Fruit fly (Drosophila melanogaster) whole organism, wandering third instar larva: ENCODE data around the gene Nlg2.

Experiments
- Abd-B ChIP-seq: fragments of >200 bp; optimal IDR thresholded peaks from 2 replicates; lab custom pipeline; 2017; ENCODE audit warnings: missing biosample characterization, missing genetic modification characterization
- CG32264 ChIP-seq: fragments of 200-800 bp; sonication (Bioruptor generic); optimal IDR thresholded peaks from 2 replicates; lab custom pipeline; 2016; ENCODE audit warnings: missing biosample characterization, missing genetic modification characterization
- Dfd ChIP-seq: fragments of >200 bp; optimal IDR thresholded peaks from 2 replicates; lab custom pipeline; 2017; ENCODE audit warnings: missing biosample characterization, missing genetic modification characterization
- Dif ChIP-seq: fragments of 200-275, 200-300 bp; sonication (Bioruptor generic); optimal IDR thresholded peaks from 2 replicates; lab custom pipeline; 2018; ENCODE audit warnings: missing biosample characterization, missing genetic modification characterization; ENCODE audit not compliant: partially characterized antibody
- HLH106 ChIP-seq: fragments of 200-800 bp; optimal IDR thresholded peaks from 3 replicates; lab custom pipeline; 2019; ENCODE audit warnings: missing biosample characterization, mild to moderate bottlenecking, missing genetic modification characterization, moderate library complexity
- Hnf4 ChIP-seq: fragments of 200-800 bp; sonication (Bioruptor generic); optimal IDR thresholded peaks from 2 replicates; lab custom pipeline; 2016; ENCODE audit warnings: missing biosample characterization, mild to moderate bottlenecking, missing genetic modification characterization
- Hr83 ChIP-seq: fragments of 200-300 bp; sonication (Bioruptor generic); optimal IDR thresholded peaks from 2 replicates; lab custom pipeline; 2016; ENCODE audit warnings: missing biosample characterization, mild to moderate bottlenecking, missing genetic modification characterization, moderate library complexity; ENCODE audit not compliant: poor library complexity, severe bottlenecking
- Jra ChIP-seq: sonication (Bioruptor generic); optimal IDR thresholded peaks from 2 replicates; lab custom pipeline; 2016; ENCODE audit warnings: missing biosample characterization, missing genetic modification characterization
- Myc ChIP-seq: fragments of >200 bp; optimal IDR thresholded peaks from 2 replicates; lab custom pipeline; 2017
- N ChIP-seq: fragments of >200 bp; optimal IDR thresholded peaks from 2 replicates; lab custom pipeline; 2018; ENCODE audit warnings: missing biosample characterization, missing external identifiers, missing genetic modification characterization
- OdsH ChIP-seq: fragments of 200-800 bp; sonication (Bioruptor generic); optimal IDR thresholded peaks from 2 replicates; lab custom pipeline; 2016; ENCODE audit warnings: missing biosample characterization, mild to moderate bottlenecking, missing genetic modification characterization
- Rel ChIP-seq, 2 experiments: fragments of 200-800 bp; sonication (Bioruptor generic) in 1 of 2; optimal IDR thresholded peaks; 2 replicates in 1 of 2; 3 replicates in 1 of 2; lab custom pipeline; 2016 to 2019; ENCODE audit warnings: mild to moderate bottlenecking in 2 of 2, missing biosample characterization in 2 of 2, missing genetic modification characterization in 2 of 2, moderate library complexity in 1 of 2
- Sp1 ChIP-seq: fragments of 200-800 bp; sonication (Bioruptor generic); optimal IDR thresholded peaks from 3 replicates; lab custom pipeline; 2019; ENCODE audit warnings: missing biosample characterization, mild to moderate bottlenecking, missing genetic modification characterization, moderate library complexity
- Vsx2 ChIP-seq: fragments of 200-300, 225-300 bp; sonication (Bioruptor generic); optimal IDR thresholded peaks from 2 replicates; lab custom pipeline; 2018; ENCODE audit warnings: missing biosample characterization, missing genetic modification characterization; ENCODE audit not compliant: partially characterized antibody
- br ChIP-seq: fragments of 200-800 bp; sonication (Bioruptor generic); optimal IDR thresholded peaks from 2 replicates; lab custom pipeline; 2016; ENCODE audit warnings: missing biosample characterization, missing genetic modification characterization
- brk ChIP-seq: fragments of 200-800 bp; sonication (Bioruptor generic); optimal IDR thresholded peaks from 2 replicates; lab custom pipeline; 2016; ENCODE audit warnings: missing biosample characterization, mild to moderate bottlenecking, missing genetic modification characterization
- dmrt93B ChIP-seq: fragments of 200-800 bp; sonication (Bioruptor generic); optimal IDR thresholded peaks from 2 replicates; lab custom pipeline; 2018; ENCODE audit warnings: missing biosample characterization, mild to moderate bottlenecking, missing genetic modification characterization
- dsf ChIP-seq: sonication (Bioruptor generic); optimal IDR thresholded peaks from 2 replicates; lab custom pipeline; 2016; ENCODE audit warnings: missing biosample characterization, missing genetic modification characterization, borderline replicate concordance
- ey ChIP-seq: fragments of 200-800 bp; sonication (Bioruptor generic); optimal IDR thresholded peaks from 2 replicates; lab custom pipeline; 2016; ENCODE audit warnings: missing biosample characterization, missing genetic modification characterization
- foxo ChIP-seq, 2 experiments: fragments of 200-800 bp; sonication (Bioruptor generic); optimal IDR thresholded peaks; 2 replicates in 1 of 2; 3 replicates in 1 of 2; lab custom pipeline; 2016 to 2017; ENCODE audit warnings: missing biosample characterization in 2 of 2, missing genetic modification characterization in 2 of 2
- fru ChIP-seq: fragments of 200-800 bp; sonication (Bioruptor generic); optimal IDR thresholded peaks from 3 replicates; lab custom pipeline; 2016; ENCODE audit warnings: missing biosample characterization, mild to moderate bottlenecking, missing genetic modification characterization
- h ChIP-seq: fragments of 200-800 bp; sonication (Bioruptor generic); optimal IDR thresholded peaks from 3 replicates; lab custom pipeline; 2016; ENCODE audit warnings: missing biosample characterization, mild to moderate bottlenecking, missing genetic modification characterization
- jim ChIP-seq: fragments of 175-275, 200-325 bp; sonication (Bioruptor generic); optimal IDR thresholded peaks from 2 replicates; lab custom pipeline; 2016; ENCODE audit warnings: missing biosample characterization, mild to moderate bottlenecking, missing genetic modification characterization
- lola ChIP-seq: fragments of >200 bp; optimal IDR thresholded peaks from 2 replicates; lab custom pipeline; 2017; ENCODE audit warnings: missing biosample characterization, missing genetic modification characterization
- pan ChIP-seq: fragments of >200 bp; optimal IDR thresholded peaks from 2 replicates; lab custom pipeline; 2017
- psq ChIP-seq: fragments of 200-800 bp; sonication (Bioruptor generic); optimal IDR thresholded peaks from 3 replicates; lab custom pipeline; 2017; ENCODE audit warnings: missing biosample characterization, mild to moderate bottlenecking, missing genetic modification characterization, moderate library complexity
- rgr ChIP-seq: fragments of 200-800 bp; sonication (Bioruptor generic); optimal IDR thresholded peaks from 3 replicates; lab custom pipeline; 2016; ENCODE audit warnings: missing biosample characterization, mild to moderate bottlenecking, missing genetic modification characterization
- sage ChIP-seq: fragments of 200-800 bp; sonication (Bioruptor generic); optimal IDR thresholded peaks from 2 replicates; lab custom pipeline; 2016; ENCODE audit warnings: missing biosample characterization, mild to moderate bottlenecking, missing genetic modification characterization
- sv ChIP-seq: fragments of 200-800 bp; sonication (Bioruptor generic); optimal IDR thresholded peaks from 3 replicates; lab custom pipeline; 2016; ENCODE audit warnings: missing biosample characterization, missing genetic modification characterization
- tai ChIP-seq: sonication (Bioruptor generic); optimal IDR thresholded peaks from 2 replicates; lab custom pipeline; 2016; ENCODE audit warnings: missing biosample characterization, missing genetic modification characterization
- usp ChIP-seq: fragments of >200 bp; optimal IDR thresholded peaks from 2 replicates; lab custom pipeline; 2017; ENCODE audit warnings: missing biosample characterization, missing genetic modification characterization
- woc ChIP-seq: sonication (Bioruptor generic); optimal IDR thresholded peaks from 2 replicates; lab custom pipeline; 2016; ENCODE audit warnings: missing biosample characterization, mild to moderate bottlenecking, missing genetic modification characterization

Nlg2 gene

dm6 chr2L:6868178-6868867 is 6.4 kb upstream of the Nlg2 start:
- peak; percentile 50 for TF ChIP-seq h (GFP tag; lab: Kevin White, UChicago)
- no peak for TF ChIP-seq N (GFP tag; lab: Kevin White, UChicago)
- no peak for TF ChIP-seq HLH106
- TF ChIP-seq lola (GFP tag; lab: Kevin White, UChicago): no peak
- TF ChIP-seq sage (GFP tag; lab: Kevin White, UChicago): no peak

- TF ChIP-seq fru (GFP tag; lab: Kevin White, UChicago) (no peak), OdsH (GFP tag; lab: Kevin White, UChicago) (no peak), Dif (GFP tag; lab: Kevin White, UChicago) (peak; percentile 13), jim (GFP tag; lab: Kevin White, UChicago) (no peak), Hnf4 (GFP tag; lab: Kevin White, UChicago) (no peak)
Measured at dm6 chr2L:6870289-6870688, 4.4 kb upstream of the Nlg2 start, which contains the start of gene Nha1. Gene Nha1 (minus strand): TSS chr2L:6870389.

dm6 chr2L:6870777-6871176 is 3.9 kb upstream of the Nlg2 start:
- TF ChIP-seq jim (GFP tag; lab: Kevin White, UChicago) (no peak), tai (GFP tag; lab: Kevin White, UChicago) (no peak), dsf (GFP tag; lab: Kevin White, UChicago) (no peak), Vsx2 (GFP tag; lab: Kevin White, UChicago) (no peak), Dif (GFP tag; lab: Kevin White, UChicago) (no peak), psq (no peak), brk (GFP tag; lab: Kevin White, UChicago) (no peak), usp (GFP tag; lab: Kevin White, UChicago) (no peak), sage (GFP tag; lab: Kevin White, UChicago) (no peak), pan (no peak), Hnf4 (GFP tag; lab: Kevin White, UChicago) (no peak), N (GFP tag; lab: Kevin White, UChicago) (no peak), Sp1 (GFP tag; lab: Kevin White, UChicago) (no peak), Dfd (no peak)

DNA sequence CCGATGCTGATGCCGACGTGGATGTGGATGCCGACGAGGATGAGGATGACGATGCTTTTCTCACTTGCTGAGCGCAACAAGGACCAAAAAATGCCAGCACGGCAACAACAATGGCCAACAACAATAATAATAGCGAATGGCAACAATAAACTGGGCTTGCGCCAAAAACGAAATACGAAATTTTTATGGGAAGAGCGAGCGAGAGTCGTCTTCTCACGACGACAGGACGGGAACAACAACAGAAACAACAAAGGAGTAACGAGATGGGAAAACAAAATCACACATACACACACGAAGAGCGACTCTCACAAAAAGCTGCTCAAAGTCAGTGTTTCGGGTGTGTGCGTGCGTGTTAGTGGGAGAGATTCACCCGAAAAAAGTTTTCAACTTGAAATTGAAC is 694 bp upstream of the Nlg2 start:
- no peak for TF ChIP-seq dsf (GFP tag; lab: Kevin White, UChicago)
- no peak for TF ChIP-seq ey (GFP tag; lab: Kevin White, UChicago)
- no peak for TF ChIP-seq pan
- TF ChIP-seq Hr83: no peak
- TF ChIP-seq Jra (GFP tag; lab: Kevin White, UChicago): no peak
- TF ChIP-seq Abd-B (GFP tag; lab: Kevin White, UChicago): no peak
- no peak for TF ChIP-seq Dfd
- TF ChIP-seq woc (GFP tag; lab: Kevin White, UChicago): no peak
- TF ChIP-seq CG32264 (GFP tag; lab: Kevin White, UChicago): no peak
- TF ChIP-seq lola (GFP tag; lab: Kevin White, UChicago): no peak
- TF ChIP-seq sage (GFP tag; lab: Kevin White, UChicago): no peak
- no peak for TF ChIP-seq dmrt93B (GFP tag; lab: Kevin White, UChicago)
- TF ChIP-seq Myc (lab: Kevin White, UChicago): no peak
- no peak for TF ChIP-seq rgr
- TF ChIP-seq Sp1 (GFP tag; lab: Kevin White, UChicago): no peak
- TF ChIP-seq Rel (GFP tag; optimal IDR thresholded peaks at IDR 0.05; lab: Kevin White, UChicago): no peak
- no peak for TF ChIP-seq Rel (tag; optimal IDR thresholded peaks at IDR 0.05; lab: Kevin White, UChicago)
- no peak for TF ChIP-seq foxo (GFP tag; optimal IDR thresholded peaks at IDR 0.05; lab: Kevin White, UChicago)
- no peak for TF ChIP-seq br (GFP tag; lab: Kevin White, UChicago)
- no peak for TF ChIP-seq OdsH (GFP tag; lab: Kevin White, UChicago)

dm6 chr2L:6907761-6908160 is 33.1 kb downstream of the Nlg2 start, which contains the start of the genes Polr1F and Rat1:
Gene Polr1F (minus strand): TSS chr2L:6907844.
Gene Rat1 (plus strand): TSS chr2L:6908083.
- TF ChIP-seq ey (GFP tag; lab: Kevin White, UChicago): peak; percentile 30
- peak; percentile 43 for TF ChIP-seq sv
- no peak for TF ChIP-seq woc (GFP tag; lab: Kevin White, UChicago)
- TF ChIP-seq Myc (lab: Kevin White, UChicago): peak; percentile 89
- no peak for TF ChIP-seq jim (GFP tag; lab: Kevin White, UChicago)
- no peak for TF ChIP-seq dsf (GFP tag; lab: Kevin White, UChicago)
- peak; percentile 13 for TF ChIP-seq psq
